Worm (Caenorhabditis elegans): ENCODE data around the gene Y39G8B.7.

DNA sequence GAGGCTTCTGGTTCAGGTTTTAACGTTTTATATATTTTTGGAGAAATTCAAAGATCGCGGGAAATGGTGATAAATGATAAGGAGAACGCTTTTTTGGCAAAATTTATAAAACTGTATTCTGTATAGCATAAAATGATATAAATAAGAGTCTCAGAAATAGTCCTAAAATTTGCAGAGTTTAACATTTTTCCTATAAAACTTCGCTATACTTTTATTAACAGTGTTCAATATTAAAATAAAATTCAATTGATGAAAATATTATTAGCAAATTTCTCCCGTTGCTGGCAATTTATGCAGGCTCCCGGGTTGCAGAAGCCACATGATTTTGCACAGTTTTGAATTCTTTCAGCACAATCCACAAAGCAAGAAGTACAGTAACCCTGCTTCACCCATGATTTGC, 4.1 kb upstream of the Y39G8B.7 start, which contains the start of gene F01D5.2:
- TF ChIP-seq nhr-28 (tag; optimal IDR thresholded peaks at IDR 0.05) (no peak), ceh-16 (tag; optimal IDR thresholded peaks at IDR 0.05) (no peak), zag-1 (tag; optimal IDR thresholded peaks at IDR 0.05) (no peak), ceh-82 (tag; optimal IDR thresholded peaks at IDR 0.05) (no peak), sea-2 (GFP tag; optimal IDR thresholded peaks at IDR 0.05) (no peak), elt-3 (tag; optimal IDR thresholded peaks at IDR 0.05) (no peak), nfya-1 (tag; optimal IDR thresholded peaks at IDR 0.05; ENCODE audit: insufficient read depth) (no peak)

Data from whole organism, L3 larva.